Fruit fly (Drosophila melanogaster) whole organism, embryonic: ENCODE measurements around the gene Cpsf5.

ENCODE experiments used
- B-H2 ChIP-seq: fragments of 200-800 bp; sonication (Bioruptor generic); optimal IDR thresholded peaks from 2 replicates; lab custom pipeline; 2018; ENCODE audit warnings: missing biosample characterization, mild to moderate bottlenecking, missing genetic modification characterization
- BtbVII ChIP-seq: fragments of 200-800 bp; sonication (Bioruptor generic); optimal IDR thresholded peaks from 3 replicates; lab custom pipeline; 2017; ENCODE audit warnings: missing biosample characterization, mild to moderate bottlenecking, missing genetic modification characterization
- CG10462 ChIP-seq: fragments of 200-800 bp; sonication (Bioruptor generic); optimal IDR thresholded peaks from 2 replicates; lab custom pipeline; 2016; ENCODE audit warnings: missing biosample characterization, missing genetic modification characterization
- CG10543 ChIP-seq: fragments of 200-800 bp; sonication (Bioruptor generic); optimal IDR thresholded peaks from 3 replicates; lab custom pipeline; 2017; ENCODE audit warnings: missing biosample characterization, mild to moderate bottlenecking, missing genetic modification characterization, moderate library complexity
- CG11560 ChIP-seq: fragments of 200-800 bp; sonication (Bioruptor generic); IDR thresholded peaks from 3 replicates; pipeline ENCODE4 v1.3.6; 2022; ENCODE audit warnings: missing biosample characterization, missing genetic modification characterization
- CG12769 ChIP-seq: fragments of 200-800 bp; sonication (Bioruptor generic); optimal IDR thresholded peaks from 2 replicates; lab custom pipeline; 2019; ENCODE audit warnings: missing biosample characterization, mild to moderate bottlenecking, missing genetic modification characterization, moderate library complexity
- CG13894 ChIP-seq: fragments of 200-800 bp; sonication (Bioruptor generic); optimal IDR thresholded peaks from 3 replicates; lab custom pipeline; 2018; ENCODE audit warnings: missing biosample characterization, mild to moderate bottlenecking, missing genetic modification characterization, moderate library complexity
- CG15696 ChIP-seq: fragments of 200-800 bp; sonication (Bioruptor generic); optimal IDR thresholded peaks from 2 replicates; lab custom pipeline; 2019; ENCODE audit warnings: missing biosample characterization, mild to moderate bottlenecking, missing genetic modification characterization, moderate library complexity
- CG16779 ChIP-seq: fragments of 200-800 bp; sonication (Bioruptor generic); IDR thresholded peaks from 2 replicates; pipeline ENCODE4 v1.3.6; 2022; ENCODE audit warnings: missing biosample characterization, missing genetic modification characterization
- CG16815 ChIP-seq: fragments of 200-800 bp; sonication (Bioruptor generic); optimal IDR thresholded peaks from 3 replicates; lab custom pipeline; 2017; ENCODE audit warnings: missing biosample characterization, mild to moderate bottlenecking, missing genetic modification characterization
- CG17568 ChIP-seq: fragments of 200-800 bp; sonication (Bioruptor generic); optimal IDR thresholded peaks from 2 replicates; lab custom pipeline; 2018; ENCODE audit warnings: missing biosample characterization, mild to moderate bottlenecking, missing genetic modification characterization, moderate library complexity
- CG1832 ChIP-seq: fragments of 200-800 bp; sonication (Bioruptor generic); optimal IDR thresholded peaks from 2 replicates; lab custom pipeline; 2017; ENCODE audit warnings: missing biosample characterization, mild to moderate bottlenecking, missing genetic modification characterization, inconsistent platforms
- CG32532 ChIP-seq: fragments of 200-800 bp; sonication (Bioruptor generic); IDR thresholded peaks from 2 replicates; pipeline ENCODE4 v1.3.6; 2022; ENCODE audit warnings: missing biosample characterization, missing genetic modification characterization
- CG4617 ChIP-seq: fragments of 200-800 bp; sonication (Bioruptor generic); optimal IDR thresholded peaks from 3 replicates; lab custom pipeline; 2016; ENCODE audit warnings: missing biosample characterization, missing genetic modification characterization, borderline replicate concordance
- CG6813 ChIP-seq: fragments of 200-800 bp; sonication (Bioruptor generic); optimal IDR thresholded peaks from 2 replicates; lab custom pipeline; 2017; ENCODE audit warnings: missing biosample characterization, missing genetic modification characterization, mild to moderate bottlenecking, moderate library complexity, missing genetic modification reagents
- CG7839 ChIP-seq: fragments of 200-800 bp; sonication (Bioruptor generic); optimal IDR thresholded peaks from 3 replicates; lab custom pipeline; 2018; ENCODE audit warnings: missing biosample characterization, mild to moderate bottlenecking, missing genetic modification characterization, moderate library complexity
- CG8281 ChIP-seq: fragments of 200-800 bp; sonication (Bioruptor generic); optimal IDR thresholded peaks from 2 replicates; lab custom pipeline; 2018; ENCODE audit warnings: missing biosample characterization, mild to moderate bottlenecking, missing genetic modification characterization, moderate library complexity
- CG8290 ChIP-seq, 3 experiments: fragments of 200-800 bp; sonication (Bioruptor generic); optimal IDR thresholded peaks; 2 replicates each; lab custom pipeline; 2016 to 2019; ENCODE audit warnings: missing biosample characterization in 3 of 3, missing genetic modification characterization in 3 of 3, mild to moderate bottlenecking in 2 of 3, moderate library complexity in 1 of 3
- CG8388 ChIP-seq: fragments of 200-800 bp; sonication (Bioruptor generic); optimal IDR thresholded peaks from 2 replicates; lab custom pipeline; 2019; ENCODE audit warnings: missing biosample characterization, mild to moderate bottlenecking, missing genetic modification characterization, moderate library complexity
- CG8765 ChIP-seq: fragments of 200-800 bp; sonication (Bioruptor generic); IDR thresholded peaks from 2 replicates; pipeline ENCODE4 v1.3.6; 2022; ENCODE audit warnings: missing biosample characterization, missing genetic modification characterization
- CHES-1-like ChIP-seq: fragments of 200-800 bp; sonication (Bioruptor generic); optimal IDR thresholded peaks from 2 replicates; lab custom pipeline; 2016; ENCODE audit warnings: missing biosample characterization, missing genetic modification characterization
- Deaf1 ChIP-seq: fragments of 200-800 bp; optimal IDR thresholded peaks from 3 replicates; lab custom pipeline; 2019; ENCODE audit warnings: missing biosample characterization, mild to moderate bottlenecking, missing genetic modification characterization, moderate library complexity
- Dref ChIP-seq: fragments of 200-800 bp; sonication (Bioruptor generic); IDR thresholded peaks from 2 replicates; pipeline ENCODE4 v1.3.6; 2022; ENCODE audit warnings: missing biosample characterization, missing genetic modification characterization
- HLHmδ ChIP-seq: fragments of 200-800 bp; sonication (Bioruptor generic); optimal IDR thresholded peaks from 2 replicates; lab custom pipeline; 2018; ENCODE audit warnings: missing biosample characterization, mild to moderate bottlenecking, missing genetic modification characterization, moderate library complexity
- HmgD ChIP-seq: fragments of 200-800 bp; sonication (Bioruptor generic); optimal IDR thresholded peaks from 3 replicates; lab custom pipeline; 2016; ENCODE audit warnings: missing biosample characterization, missing genetic modification characterization
- Lpt ChIP-seq: fragments of >200 bp; optimal IDR thresholded peaks from 2 replicates; lab custom pipeline; 2018; ENCODE audit warnings: missing biosample characterization, missing genetic modification characterization
- Myb ChIP-seq: fragments of 200-800 bp; sonication (Bioruptor generic); optimal IDR thresholded peaks from 2 replicates; lab custom pipeline; 2016; ENCODE audit warnings: missing biosample characterization, missing genetic modification characterization
- Nf-YC ChIP-seq: fragments of 200-800 bp; optimal IDR thresholded peaks from 3 replicates; lab custom pipeline; 2019; ENCODE audit warnings: missing biosample characterization, mild to moderate bottlenecking, missing genetic modification characterization, moderate library complexity
- Rfx ChIP-seq: fragments of 200-800 bp; sonication (Bioruptor generic); IDR thresholded peaks from 2 replicates; pipeline ENCODE4 v1.3.6; 2022; ENCODE audit warnings: missing biosample characterization, missing genetic modification characterization
- Sin3A ChIP-seq: fragments of >200 bp; optimal IDR thresholded peaks from 2 replicates; lab custom pipeline; 2018
- Usf ChIP-seq: fragments of 200-800 bp; sonication (Bioruptor generic); optimal IDR thresholded peaks from 2 replicates; lab custom pipeline; 2017; ENCODE audit warnings: missing genotype, missing biosample characterization, missing genetic modification characterization
- bab2 ChIP-seq: fragments of 200-800 bp; sonication (Bioruptor generic); optimal IDR thresholded peaks from 2 replicates; lab custom pipeline; 2016; ENCODE audit warnings: missing biosample characterization, missing genetic modification characterization
- crc ChIP-seq: fragments of 200-800 bp; sonication (Bioruptor generic); optimal IDR thresholded peaks from 2 replicates; lab custom pipeline; 2016; ENCODE audit warnings: missing biosample characterization, missing genetic modification characterization
- cwo ChIP-seq: fragments of 200-800 bp; sonication (Bioruptor generic); optimal IDR thresholded peaks from 3 replicates; lab custom pipeline; 2017; ENCODE audit warnings: missing biosample characterization, missing genetic modification characterization, mild to moderate bottlenecking, moderate library complexity, missing genetic modification reagents
- dimm ChIP-seq: fragments of 200-800 bp; sonication (Bioruptor generic); IDR thresholded peaks from 2 replicates; pipeline ENCODE4 v1.3.6; 2022; ENCODE audit warnings: missing biosample characterization, missing genetic modification characterization
- dm ChIP-seq: fragments of 200-800 bp; sonication (Bioruptor generic); optimal IDR thresholded peaks from 3 replicates; lab custom pipeline; 2016; ENCODE audit warnings: missing biosample characterization, missing genetic modification characterization
- ems ChIP-seq: fragments of 200-800 bp; sonication (Bioruptor generic); optimal IDR thresholded peaks from 3 replicates; lab custom pipeline; 2016; ENCODE audit warnings: missing biosample characterization, missing genetic modification characterization
- exex ChIP-seq: fragments of 200-800 bp; sonication (Bioruptor generic); optimal IDR thresholded peaks from 4 replicates; lab custom pipeline; 2018; ENCODE audit warnings: missing biosample characterization, mild to moderate bottlenecking, missing genetic modification characterization, moderate library complexity
- fd3F ChIP-seq: fragments of 200-800 bp; sonication (Bioruptor generic); optimal IDR thresholded peaks from 2 replicates; lab custom pipeline; 2018; ENCODE audit warnings: missing biosample characterization, mild to moderate bottlenecking, missing genetic modification characterization, moderate library complexity
- ken ChIP-seq: fragments of 200-800 bp; sonication (Bioruptor generic); IDR thresholded peaks from 3 replicates; pipeline ENCODE4 v1.3.6; 2022; ENCODE audit warnings: missing biosample characterization, missing genetic modification characterization
- lola ChIP-seq, 3 experiments: fragments of >200 bp in 2 of 3; fragments of 200-800 bp in 1 of 3; sonication (Bioruptor generic) in 1 of 3; optimal IDR thresholded peaks; 2 replicates each; lab custom pipeline; 2017 to 2019; ENCODE audit warnings: missing biosample characterization in 3 of 3, missing genetic modification characterization in 3 of 3, mild to moderate bottlenecking in 1 of 3, moderate library complexity in 1 of 3
- mld ChIP-seq: fragments of 200-800 bp; sonication (Bioruptor generic); IDR thresholded peaks from 3 replicates; pipeline ENCODE4 v1.3.6; 2022; ENCODE audit warnings: missing biosample characterization, missing genetic modification characterization; ENCODE audit not compliant: partially characterized antibody
- nerfin-2 ChIP-seq: fragments of 200-800 bp; sonication (Bioruptor generic); IDR thresholded peaks from 2 replicates; pipeline ENCODE4 v1.3.6; 2022; ENCODE audit warnings: missing biosample characterization, missing genetic modification characterization; ENCODE audit not compliant: partially characterized antibody
- pho ChIP-seq: fragments of 200-800 bp; sonication (Bioruptor generic); optimal IDR thresholded peaks from 2 replicates; lab custom pipeline; 2016; ENCODE audit warnings: missing biosample characterization, missing genetic modification characterization
- slou ChIP-seq: fragments of 200-800 bp; sonication (Bioruptor generic); optimal IDR thresholded peaks from 3 replicates; lab custom pipeline; 2016; ENCODE audit warnings: missing biosample characterization, missing genetic modification characterization
- sob ChIP-seq: fragments of 200-800 bp; sonication (Bioruptor generic); IDR thresholded peaks from 2 replicates; pipeline ENCODE4 v1.3.6; 2022; ENCODE audit warnings: missing biosample characterization, missing genetic modification characterization
- tio ChIP-seq: fragments of 200-800 bp; sonication (Bioruptor generic); optimal IDR thresholded peaks from 2 replicates; lab custom pipeline; 2017; ENCODE audit warnings: missing biosample characterization, missing genetic modification characterization, inconsistent platforms
- twi ChIP-seq: fragments of 200-800 bp; optimal IDR thresholded peaks from 2 replicates; lab custom pipeline; 2019; ENCODE audit warnings: missing biosample characterization, mild to moderate bottlenecking, missing genetic modification characterization, moderate library complexity

Cpsf5 gene

DNA sequence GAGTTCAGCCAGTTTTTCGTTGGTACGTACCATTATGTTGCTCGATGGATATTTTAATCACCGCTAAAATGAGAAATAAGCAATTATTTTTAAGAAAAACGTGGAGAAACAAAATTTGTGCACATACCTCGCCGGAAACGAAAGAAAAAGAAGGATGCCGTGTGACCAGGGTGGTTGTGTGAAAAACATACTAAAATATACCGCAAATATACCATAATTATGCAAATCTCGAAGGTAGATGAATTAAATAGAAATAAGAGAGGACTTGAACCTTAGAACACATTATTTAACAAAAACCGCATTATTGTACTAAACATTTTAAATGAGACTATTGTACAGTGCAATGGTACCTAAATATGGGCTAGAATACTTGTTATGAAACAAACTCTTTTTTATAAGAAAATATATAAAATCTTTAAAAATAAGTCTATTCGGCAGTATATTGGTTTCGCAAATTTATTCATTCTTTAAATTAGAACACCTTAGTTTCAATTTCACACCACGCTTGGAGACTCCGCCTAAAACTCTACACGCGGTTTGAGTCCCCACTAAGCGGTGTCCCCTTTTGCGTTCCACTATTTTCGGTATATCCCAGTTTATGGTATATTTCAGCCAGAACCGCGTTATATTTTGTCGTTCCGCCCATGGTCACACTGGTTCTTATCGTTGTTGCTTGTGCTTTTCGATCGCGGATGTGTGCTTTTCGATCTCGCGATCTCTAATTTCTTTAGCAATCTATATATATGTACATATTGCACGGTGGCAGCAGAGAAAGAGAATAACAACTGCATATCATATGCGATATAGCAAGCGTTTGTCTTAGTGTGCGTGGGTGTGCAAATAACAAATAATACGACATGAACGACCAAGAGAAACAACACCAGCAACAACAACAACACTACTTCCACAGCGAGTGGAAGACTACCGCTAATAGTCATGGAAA is 19.1 kb downstream of the Cpsf5 start, which contains the start of the genes RpS17 and MTF-1 (continued):
- TF ChIP-seq B-H2 (GFP tag; lab: Kevin White, UChicago), result peak; percentile 44
- TF ChIP-seq nerfin-2 (GFP tag; lab: Robert Waterston, UW), result no peak
- peak; percentile 27 for TF ChIP-seq HLHmδ (GFP tag; lab: Kevin White, UChicago)
- TF ChIP-seq dimm (GFP tag; lab: Robert Waterston, UW), result no peak
- peak; percentile 40 for TF ChIP-seq fd3F
- TF ChIP-seq bab2 (GFP tag; lab: Kevin White, UChicago), result no peak
- no peak for TF ChIP-seq CG8765 (GFP tag; lab: Robert Waterston, UW)
- TF ChIP-seq mld (GFP tag; lab: Robert Waterston, UW), result no peak
- TF ChIP-seq CG15696 (tag; lab: Kevin White, UChicago), result no peak
- TF ChIP-seq CG7839 (tag; lab: Kevin White, UChicago), result peak; percentile 37
- TF ChIP-seq dm (GFP tag; lab: Kevin White, UChicago), result peak; percentile 66
- no peak for TF ChIP-seq CG1832
- peak; percentile 55; the same call in 1 of the 2 replicates for TF ChIP-seq sob (GFP tag; lab: Robert Waterston, UW)
- no peak for TF ChIP-seq ems (GFP tag; lab: Kevin White, UChicago)
- TF ChIP-seq slou, result peak; percentile 53
- peak; percentile 45 for TF ChIP-seq exex (tag; lab: Kevin White, UChicago)
- peak; percentile 47 for TF ChIP-seq tio (GFP tag; lab: Kevin White, UChicago)
- peak; percentile 27 for TF ChIP-seq Nf-YC (tag; lab: Kevin White, UChicago)
- TF ChIP-seq CG12769, result peak; percentile 55
- peak; percentile 70 for TF ChIP-seq Rfx
- TF ChIP-seq CG16779 (GFP tag; lab: Robert Waterston, UW), result no peak
- no peak for TF ChIP-seq Sin3A (lab: Kevin White, UChicago)
- TF ChIP-seq CG11560 (tag; lab: Robert Waterston, UW), result no peak
- no peak for TF ChIP-seq crc (GFP tag; lab: Kevin White, UChicago)
- no peak for TF ChIP-seq twi (tag; lab: Kevin White, UChicago)
- no peak for TF ChIP-seq CG8281 (tag; lab: Kevin White, UChicago)
- TF ChIP-seq CG32532 (GFP tag; lab: Robert Waterston, UW), result peak; percentile 66
- TF ChIP-seq cwo (GFP tag; lab: Kevin White, UChicago), result peak; percentile 7
- TF ChIP-seq pho (GFP tag; lab: Kevin White, UChicago), result no peak
- peak; percentile 28 for TF ChIP-seq CG13894 (tag; lab: Kevin White, UChicago)
- TF ChIP-seq Dref, result peak; percentile 9; the same call in 1 of the 2 replicates
- no peak for TF ChIP-seq Myb (GFP tag; lab: Kevin White, UChicago)
- TF ChIP-seq CHES-1-like (GFP tag; lab: Kevin White, UChicago), result peak; percentile 43
- peak; percentile 60 for TF ChIP-seq CG4617 (GFP tag; lab: Kevin White, UChicago)
- no peak for TF ChIP-seq CG6813 (GFP tag; lab: Kevin White, UChicago)
- peak; percentile 78 for TF ChIP-seq CG17568 (GFP tag; lab: Kevin White, UChicago)
- TF ChIP-seq HmgD (GFP tag; lab: Kevin White, UChicago), result no peak
- no peak for TF ChIP-seq CG10462 (GFP tag; lab: Kevin White, UChicago)
- peak; percentile 0 for TF ChIP-seq CG8290 (GFP tag; optimal IDR thresholded peaks at IDR 0.05; lab: Kevin White, UChicago)
- TF ChIP-seq CG8290 (tag; optimal IDR thresholded peaks at IDR 0.05; lab: Kevin White, UChicago), result peak in 1 of 2 experiments; percentile 53
- peak; percentile 22 for TF ChIP-seq CG10543
- no peak for TF ChIP-seq lola (GFP tag; optimal IDR thresholded peaks at IDR 0.05; lab: Kevin White, UChicago)
- peak; percentile 61; the same call in 2 of the 3 replicates for TF ChIP-seq ken (GFP tag; lab: Robert Waterston, UW)
- no peak for TF ChIP-seq CG16815 (GFP tag; lab: Kevin White, UChicago)
- no peak for TF ChIP-seq Lpt (GFP tag; lab: Kevin White, UChicago)
- TF ChIP-seq Deaf1, result peak; percentile 10
- TF ChIP-seq BtbVII (GFP tag; lab: Kevin White, UChicago), result peak; percentile 60
- TF ChIP-seq CG8388, result peak; percentile 35
- TF ChIP-seq Usf, result peak; percentile 1
